Worm (Caenorhabditis elegans) whole organism, L4/young adult: ENCODE measurements around the gene clc-26.

ENCODE experiments used
- W03F9.2 ChIP-seq: fragments of 150-350 bp; optimal IDR thresholded peaks from 2 replicates; lab custom pipeline; 2014; ENCODE audit warnings: missing biosample characterization, missing genetic modification characterization
- dao-5 ChIP-seq: sonication (generic microtip); optimal IDR thresholded peaks from 2 replicates; lab custom pipeline; 2016; ENCODE audit warnings: missing genotype, missing genetic modification characterization, moderate library complexity, missing compliant biosample characterization
- him-1 ChIP-seq: sonication (generic microtip); optimal IDR thresholded peaks from 2 replicates; lab custom pipeline; 2016; ENCODE audit warnings: missing genotype, missing genetic modification reagents, missing genetic modification characterization, missing compliant biosample characterization

DNA sequence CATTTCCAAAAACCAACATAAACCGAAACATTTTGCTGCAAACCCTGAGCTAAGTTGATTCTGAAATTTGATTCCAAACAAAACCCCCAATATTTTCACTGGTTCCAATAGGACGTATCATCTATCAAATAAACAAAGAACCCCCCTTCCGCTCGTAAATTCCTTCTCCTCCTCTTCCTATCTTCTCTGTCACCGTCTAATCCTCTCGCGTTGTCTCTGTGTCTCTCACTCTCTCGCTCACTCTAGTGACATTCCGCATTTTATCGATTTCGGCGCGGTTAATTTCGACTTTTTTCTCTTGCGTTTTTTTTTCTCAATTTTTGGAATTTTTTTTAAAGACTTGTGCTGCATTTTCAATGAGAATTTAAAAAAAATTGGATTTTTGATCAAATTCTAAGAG, 48.9 kb downstream of the clc-26 start:
- TF ChIP-seq him-1 (tag; lab: Kevin White, UChicago) (no peak), dao-5 (no peak), W03F9.2 (tag; lab: Kevin White, UChicago) (no peak)
